Worm (Caenorhabditis elegans) whole organism, mixed stage, embryonic: ENCODE results near the gene B0524.5.

Experiments used
- M03D4.4 ChIP-seq: sonication (generic microtip); optimal IDR thresholded peaks from 2 replicates; lab custom pipeline; 2017; ENCODE audit warnings: mild to moderate bottlenecking, missing genetic modification characterization, missing compliant biosample characterization
- bed-3 ChIP-seq: fragments of 200-800 bp; sonication (Bioruptor generic); optimal IDR thresholded peaks from 3 replicates; lab custom pipeline; 2018; ENCODE audit warnings: mild to moderate bottlenecking, missing genetic modification characterization, moderate library complexity, missing compliant biosample characterization
- blmp-1 ChIP-seq: fragments of 150-350 bp; optimal IDR thresholded peaks from 2 replicates; lab custom pipeline; 2014; ENCODE audit warnings: missing biosample characterization, missing genetic modification characterization
- ceh-39 ChIP-seq: fragments of 150-350 bp; optimal IDR thresholded peaks from 2 replicates; lab custom pipeline; 2014; ENCODE audit warnings: missing biosample characterization, missing genetic modification characterization
- ceh-43 ChIP-seq: fragments of 200-800 bp; sonication (Bioruptor generic); optimal IDR thresholded peaks from 2 replicates; lab custom pipeline; 2018; ENCODE audit warnings: mild to moderate bottlenecking, missing genetic modification characterization, moderate library complexity, missing compliant biosample characterization
- ceh-83 ChIP-seq: fragments of 200-800 bp; sonication (Bioruptor generic); optimal IDR thresholded peaks from 2 replicates; lab custom pipeline; 2018; ENCODE audit warnings: mild to moderate bottlenecking, missing genetic modification characterization, missing compliant biosample characterization
- ces-1 ChIP-seq: fragments of 150-350 bp; optimal IDR thresholded peaks from 2 replicates; lab custom pipeline; 2014; ENCODE audit warnings: missing biosample characterization, missing genetic modification reagents, missing genetic modification characterization
- cnd-1 ChIP-seq: fragments of 200-800 bp; sonication (Bioruptor generic); optimal IDR thresholded peaks from 2 replicates; lab custom pipeline; 2018; ENCODE audit warnings: mild to moderate bottlenecking, missing genetic modification characterization, missing compliant biosample characterization
- drap-1 ChIP-seq: fragments of 200-800 bp; sonication (Bioruptor generic); optimal IDR thresholded peaks from 3 replicates; lab custom pipeline; 2018; ENCODE audit warnings: mild to moderate bottlenecking, missing genetic modification characterization, missing compliant biosample characterization
- elt-1 ChIP-seq: sonication (generic microtip); optimal IDR thresholded peaks from 2 replicates; lab custom pipeline; 2017; ENCODE audit warnings: missing genetic modification characterization, mild to moderate bottlenecking, missing compliant biosample characterization, antibody characterized with exemption, moderate library complexity, borderline replicate concordance; ENCODE audit not compliant: insufficient read depth
- elt-3 ChIP-seq: fragments of 150-350 bp; optimal IDR thresholded peaks from 2 replicates; lab custom pipeline; 2014; ENCODE audit warnings: missing biosample characterization, missing genetic modification characterization
- flh-1 ChIP-seq: fragments of 200-800 bp; sonication (Bioruptor generic); optimal IDR thresholded peaks from 2 replicates; lab custom pipeline; 2018; ENCODE audit warnings: mild to moderate bottlenecking, missing genetic modification characterization, moderate library complexity, missing compliant biosample characterization
- ham-2 ChIP-seq: fragments of 200-800 bp; sonication (Bioruptor generic); optimal IDR thresholded peaks from 2 replicates; lab custom pipeline; 2018; ENCODE audit warnings: mild to moderate bottlenecking, missing genetic modification characterization, missing compliant biosample characterization
- hlh-1 ChIP-seq: fragments of 150-350 bp; optimal IDR thresholded peaks from 2 replicates; lab custom pipeline; 2014; ENCODE audit warnings: missing biosample characterization, missing genetic modification reagents, missing genetic modification characterization
- lin-13 ChIP-seq: fragments of 150-350 bp; optimal IDR thresholded peaks from 2 replicates; lab custom pipeline; 2014; ENCODE audit warnings: missing biosample characterization, missing genetic modification characterization
- lin-32 ChIP-seq: fragments of 200-800 bp; sonication (Bioruptor generic); optimal IDR thresholded peaks from 2 replicates; lab custom pipeline; 2018; ENCODE audit warnings: mild to moderate bottlenecking, missing genetic modification characterization, missing compliant biosample characterization
- lsy-2 ChIP-seq: fragments of 150-350 bp; optimal IDR thresholded peaks from 2 replicates; lab custom pipeline; 2014; ENCODE audit warnings: missing biosample characterization, missing genetic modification characterization
- mab-5 ChIP-seq: fragments of 150-350 bp; optimal IDR thresholded peaks from 2 replicates; lab custom pipeline; 2014; ENCODE audit warnings: missing biosample characterization, missing genetic modification characterization
- mep-1 ChIP-seq: fragments of 150-350 bp; optimal IDR thresholded peaks from 2 replicates; lab custom pipeline; 2017; ENCODE audit warnings: missing biosample characterization, missing genetic modification reagents, missing genetic modification characterization, inconsistent platforms
- mls-2 ChIP-seq: sonication (generic microtip); optimal IDR thresholded peaks from 2 replicates; lab custom pipeline; 2016; ENCODE audit warnings: mild to moderate bottlenecking, missing genetic modification characterization, moderate library complexity, missing compliant biosample characterization
- nhr-12 ChIP-seq: fragments of 150-350 bp; optimal IDR thresholded peaks from 2 replicates; lab custom pipeline; 2014; ENCODE audit warnings: missing biosample characterization, missing genetic modification characterization
- nhr-2 ChIP-seq: fragments of 150-350 bp; optimal IDR thresholded peaks from 2 replicates; lab custom pipeline; 2014; ENCODE audit warnings: missing biosample characterization, missing genetic modification characterization
- nhr-237 ChIP-seq: fragments of 150-350 bp; optimal IDR thresholded peaks from 2 replicates; lab custom pipeline; 2014; ENCODE audit warnings: missing biosample characterization, missing genetic modification characterization
- nhr-28 ChIP-seq: fragments of 150-350 bp; optimal IDR thresholded peaks from 2 replicates; lab custom pipeline; 2014; ENCODE audit warnings: missing biosample characterization, missing genetic modification characterization
- nhr-76 ChIP-seq: sonication (generic microtip); optimal IDR thresholded peaks from 2 replicates; lab custom pipeline; 2017; ENCODE audit warnings: missing biosample characterization, missing genetic modification characterization
- pha-4 ChIP-seq: fragments of 150-350 bp; optimal IDR thresholded peaks from 2 replicates; lab custom pipeline; 2018; ENCODE audit warnings: missing biosample characterization, missing genetic modification reagents, missing genetic modification characterization
- sem-2 ChIP-seq: fragments of 200-800 bp; sonication (Bioruptor generic); optimal IDR thresholded peaks from 2 replicates; lab custom pipeline; 2018; ENCODE audit warnings: mild to moderate bottlenecking, missing genetic modification characterization, missing compliant biosample characterization
- snpc-4 ChIP-seq: fragments of 150-350 bp; optimal IDR thresholded peaks from 2 replicates; lab custom pipeline; 2014; ENCODE audit warnings: missing biosample characterization, missing genetic modification characterization
- sptf-1 ChIP-seq: sonication (generic microtip); optimal IDR thresholded peaks from 2 replicates; lab custom pipeline; 2017; ENCODE audit warnings: mild to moderate bottlenecking, missing genetic modification characterization, moderate library complexity, missing compliant biosample characterization
- tbx-8 ChIP-seq: fragments of 200-800 bp; sonication (Bioruptor generic); optimal IDR thresholded peaks from 2 replicates; lab custom pipeline; 2018; ENCODE audit warnings: mild to moderate bottlenecking, missing genetic modification characterization, moderate library complexity, missing compliant biosample characterization
- unc-120 ChIP-seq: sonication (generic microtip); optimal IDR thresholded peaks from 2 replicates; lab custom pipeline; 2017; ENCODE audit warnings: missing genetic modification characterization, missing compliant biosample characterization; ENCODE audit not compliant: poor library complexity, severe bottlenecking
- unc-39 ChIP-seq: fragments of 150-350 bp; optimal IDR thresholded peaks from 2 replicates; lab custom pipeline; 2014; ENCODE audit warnings: missing biosample characterization, missing genetic modification characterization
- unc-62 ChIP-seq: fragments of 150-350 bp; optimal IDR thresholded peaks from 2 replicates; lab custom pipeline; 2014; ENCODE audit warnings: missing biosample characterization, missing genetic modification reagents, missing genetic modification characterization
- zip-8 ChIP-seq: fragments of 150-350 bp; optimal IDR thresholded peaks from 2 replicates; lab custom pipeline; 2014; ENCODE audit warnings: missing biosample characterization, missing genetic modification characterization
- ztf-11 ChIP-seq: fragments of 150-350 bp; optimal IDR thresholded peaks from 2 replicates; lab custom pipeline; 2014; ENCODE audit warnings: missing biosample characterization, missing genetic modification characterization

The B0524.5 gene

DNA sequence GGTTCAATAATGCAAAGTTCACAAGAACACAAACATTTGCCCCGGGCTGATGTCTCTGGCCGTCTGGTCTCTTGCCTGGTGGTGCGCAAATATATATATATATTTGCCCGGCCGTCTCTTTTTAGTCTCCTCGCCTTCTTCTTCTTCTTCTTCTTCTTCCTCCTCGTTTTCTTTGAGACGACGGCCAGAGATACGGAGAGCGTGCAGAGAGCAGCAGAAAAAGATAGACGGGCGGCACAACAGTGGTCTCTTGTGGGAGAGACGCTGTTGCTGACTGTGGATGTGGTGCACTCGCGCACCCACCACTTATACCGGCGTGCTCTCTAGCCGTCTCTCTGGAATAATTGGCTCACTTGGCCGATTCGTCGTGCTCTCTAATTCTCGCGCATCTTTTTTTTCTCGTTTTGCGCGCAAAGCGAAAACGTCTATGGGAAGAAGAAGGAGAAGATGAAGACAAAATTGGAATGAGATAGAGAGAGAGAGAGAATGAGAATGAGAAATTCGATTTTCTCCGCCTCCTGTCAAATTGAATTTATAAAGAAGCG lies 27.5 kb upstream of the B0524.5 start:
- TF ChIP-seq mep-1 (tag; lab: Kevin White, UChicago) = peak; percentile 3
- TF ChIP-seq unc-120 (tag; lab: Kevin White, UChicago) = peak; percentile 97
- peak; percentile 100 for TF ChIP-seq ces-1
- peak; percentile 34 for TF ChIP-seq hlh-1 (tag; lab: Kevin White, UChicago)
- TF ChIP-seq unc-62 (GFP tag; lab: Kevin White, UChicago) = peak; percentile 85
- TF ChIP-seq elt-1 (tag; lab: Kevin White, UChicago) = no peak
- no peak for TF ChIP-seq tbx-8
- TF ChIP-seq snpc-4 (tag; lab: Kevin White, UChicago) = no peak
- no peak for TF ChIP-seq unc-39
- TF ChIP-seq mls-2 (tag; lab: Kevin White, UChicago) = peak; percentile 82
- peak; percentile 18 for TF ChIP-seq mab-5 (tag; lab: Kevin White, UChicago)
- TF ChIP-seq lin-13 (tag; lab: Kevin White, UChicago) = peak; percentile 5
- TF ChIP-seq lin-32 = peak; percentile 15
- no peak for TF ChIP-seq ceh-83 (GFP tag; lab: Kevin White, UChicago)
- peak; percentile 50 for TF ChIP-seq cnd-1 (tag; lab: Kevin White, UChicago)
- TF ChIP-seq sem-2 (GFP tag; lab: Kevin White, UChicago) = no peak
- TF ChIP-seq nhr-28 (tag; lab: Kevin White, UChicago) = no peak
- TF ChIP-seq ham-2 (GFP tag; lab: Kevin White, UChicago) = peak; percentile 91
- peak; percentile 33 for TF ChIP-seq elt-3 (tag; lab: Kevin White, UChicago)
- TF ChIP-seq flh-1 (GFP tag; lab: Kevin White, UChicago) = no peak
- peak; percentile 83 for TF ChIP-seq sptf-1
- no peak for TF ChIP-seq nhr-76
- no peak for TF ChIP-seq zip-8 (tag; lab: Kevin White, UChicago)
- peak; percentile 80 for TF ChIP-seq blmp-1 (tag; lab: Kevin White, UChicago)
- peak; percentile 85 for TF ChIP-seq M03D4.4
- peak; percentile 61 for TF ChIP-seq ceh-43 (GFP tag; lab: Kevin White, UChicago)
- TF ChIP-seq nhr-12 (tag; lab: Kevin White, UChicago) = no peak
- TF ChIP-seq nhr-237 (tag; lab: Kevin White, UChicago) = peak; percentile 89
- peak; percentile 93 for TF ChIP-seq ztf-11 (tag; lab: Kevin White, UChicago)
- peak; percentile 22 for TF ChIP-seq ceh-39 (tag; lab: Kevin White, UChicago)
- peak; percentile 52 for TF ChIP-seq lsy-2 (tag; lab: Kevin White, UChicago)
- TF ChIP-seq drap-1 = peak; percentile 83
- peak; percentile 80 for TF ChIP-seq nhr-2 (tag; lab: Kevin White, UChicago)
- TF ChIP-seq pha-4 (tag; lab: Kevin White, UChicago) = peak; percentile 85
- TF ChIP-seq bed-3 (GFP tag; lab: Kevin White, UChicago) = peak; percentile 54

DNA sequence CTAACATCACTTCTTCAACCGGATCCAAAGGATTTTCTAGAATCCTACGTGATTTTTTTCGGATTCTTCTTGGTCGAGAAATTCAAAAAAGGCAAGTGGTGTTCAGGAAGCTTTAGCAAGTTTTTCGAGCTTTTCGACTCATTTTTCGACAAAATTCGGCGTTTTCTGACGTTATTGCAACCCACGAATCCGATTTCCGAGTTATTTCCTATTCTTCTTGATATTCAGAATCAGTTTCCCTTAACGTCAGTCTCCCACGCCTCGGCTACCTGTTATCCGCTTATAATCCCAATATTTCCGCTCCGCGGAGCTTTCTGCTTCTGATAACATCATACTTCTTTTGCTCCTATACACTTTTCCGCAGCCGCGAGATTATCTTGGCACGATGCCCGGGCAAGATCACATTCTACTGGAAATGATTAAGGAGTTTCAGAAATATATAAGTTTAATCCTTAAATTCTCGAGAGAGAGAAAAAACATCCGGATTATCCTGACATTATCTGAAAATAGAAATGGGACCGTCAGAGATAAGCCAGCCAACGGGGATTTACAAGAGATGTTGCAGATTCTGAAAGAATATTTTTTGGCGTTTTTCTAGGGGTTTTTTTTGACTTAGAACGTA lies 24.7 kb upstream of the B0524.5 start:
- TF ChIP-seq ztf-11 (tag; lab: Kevin White, UChicago) (no peak), mab-5 (tag; lab: Kevin White, UChicago) (no peak), ham-2 (GFP tag; lab: Kevin White, UChicago) (no peak), pha-4 (tag; lab: Kevin White, UChicago) (no peak), nhr-12 (tag; lab: Kevin White, UChicago) (no peak), elt-3 (tag; lab: Kevin White, UChicago) (no peak), ceh-83 (GFP tag; lab: Kevin White, UChicago) (no peak), blmp-1 (tag; lab: Kevin White, UChicago) (no peak), M03D4.4 (no peak), nhr-2 (tag; lab: Kevin White, UChicago) (no peak), flh-1 (GFP tag; lab: Kevin White, UChicago) (no peak), lsy-2 (tag; lab: Kevin White, UChicago) (no peak), zip-8 (tag; lab: Kevin White, UChicago) (no peak), elt-1 (tag; lab: Kevin White, UChicago) (no peak), cnd-1 (tag; lab: Kevin White, UChicago) (no peak), hlh-1 (tag; lab: Kevin White, UChicago) (no peak), tbx-8 (no peak)
- TF ChIP-seq, all 35 proteins: peak for 0
